Fruit fly (Drosophila melanogaster) whole organism, embryonic: ENCODE results near the gene kri.

Experiments
- Adf1 ChIP-seq: fragments of 200-800 bp; sonication (Bioruptor generic); IDR thresholded peaks from 2 replicates; pipeline ENCODE4 v1.3.6; 2022; ENCODE audit warnings: missing biosample characterization, missing genetic modification characterization
- Asciz ChIP-seq: fragments of 200-800 bp; sonication (Bioruptor generic); optimal IDR thresholded peaks from 2 replicates; lab custom pipeline; 2017; ENCODE audit warnings: missing biosample characterization, mild to moderate bottlenecking, missing genetic modification characterization, missing genetic modification reagents
- CG11504 ChIP-seq: fragments of 200-800 bp; sonication (Bioruptor generic); optimal IDR thresholded peaks from 3 replicates; lab custom pipeline; 2019; ENCODE audit warnings: missing biosample characterization, mild to moderate bottlenecking, missing genetic modification characterization, moderate library complexity
- CG11695 ChIP-seq: fragments of 200-800 bp; sonication (Bioruptor generic); IDR thresholded peaks from 3 replicates; pipeline ENCODE4 v1.3.6; 2022; ENCODE audit warnings: missing biosample characterization, missing genetic modification characterization
- CG11696 ChIP-seq: fragments of 200-800 bp; sonication (Bioruptor generic); IDR thresholded peaks from 2 replicates; pipeline ENCODE4 v1.3.6; 2022; ENCODE audit warnings: missing biosample characterization, missing genetic modification characterization
- CG15696 ChIP-seq: fragments of 200-800 bp; sonication (Bioruptor generic); optimal IDR thresholded peaks from 2 replicates; lab custom pipeline; 2019; ENCODE audit warnings: missing biosample characterization, mild to moderate bottlenecking, missing genetic modification characterization, moderate library complexity
- CG17359 ChIP-seq: fragments of 200-800 bp; sonication (Bioruptor generic); optimal IDR thresholded peaks from 3 replicates; lab custom pipeline; 2018; ENCODE audit warnings: missing biosample characterization, mild to moderate bottlenecking, missing genetic modification characterization, moderate library complexity
- CG18011 ChIP-seq: fragments of 200-800 bp; sonication (Bioruptor generic); optimal IDR thresholded peaks from 2 replicates; lab custom pipeline; 2017; ENCODE audit warnings: missing biosample characterization, missing genetic modification characterization, mild to moderate bottlenecking, moderate library complexity, missing genotype
- CG18764 ChIP-seq: fragments of 200-800 bp; sonication (Bioruptor generic); optimal IDR thresholded peaks from 3 replicates; lab custom pipeline; 2016; ENCODE audit warnings: missing biosample characterization, missing genetic modification characterization
- CG2120 ChIP-seq: fragments of 200-800 bp; sonication (Bioruptor generic); optimal IDR thresholded peaks from 3 replicates; lab custom pipeline; 2016; ENCODE audit warnings: missing biosample characterization, missing genetic modification characterization
- CG3407 ChIP-seq: fragments of 200-800 bp; sonication (Bioruptor generic); optimal IDR thresholded peaks from 2 replicates; lab custom pipeline; 2018; ENCODE audit warnings: missing biosample characterization, mild to moderate bottlenecking, missing genetic modification characterization
- CG6683 ChIP-seq: fragments of 200-800 bp; sonication (Bioruptor generic); optimal IDR thresholded peaks from 2 replicates; lab custom pipeline; 2017; ENCODE audit warnings: missing biosample characterization, mild to moderate bottlenecking, missing genetic modification characterization, missing genetic modification reagents
- CG6813 ChIP-seq: fragments of 200-800 bp; sonication (Bioruptor generic); optimal IDR thresholded peaks from 2 replicates; lab custom pipeline; 2017; ENCODE audit warnings: missing biosample characterization, missing genetic modification characterization, mild to moderate bottlenecking, moderate library complexity, missing genetic modification reagents
- CG7372 ChIP-seq: fragments of 200-800 bp; sonication (Bioruptor generic); IDR thresholded peaks from 2 replicates; pipeline ENCODE4 v1.3.6; 2022; ENCODE audit warnings: missing biosample characterization, missing genetic modification characterization
- CG7556 ChIP-seq: fragments of 200-800 bp; sonication (Bioruptor generic); optimal IDR thresholded peaks from 2 replicates; lab custom pipeline; 2017; ENCODE audit warnings: missing biosample characterization, mild to moderate bottlenecking, missing genetic modification characterization
- CG7745 ChIP-seq: fragments of 200-800 bp; sonication (Bioruptor generic); optimal IDR thresholded peaks from 2 replicates; lab custom pipeline; 2018; ENCODE audit warnings: missing biosample characterization, mild to moderate bottlenecking, missing genetic modification characterization, moderate library complexity
- CTCF ChIP-seq: fragments of 200-800 bp; sonication (Bioruptor generic); optimal IDR thresholded peaks from 2 replicates; lab custom pipeline; 2017; ENCODE audit warnings: missing biosample characterization, mild to moderate bottlenecking, missing genetic modification characterization, moderate library complexity
- CrebB ChIP-seq: fragments of 200-800 bp; sonication (Bioruptor generic); optimal IDR thresholded peaks from 3 replicates; lab custom pipeline; 2018; ENCODE audit warnings: missing biosample characterization, mild to moderate bottlenecking, missing genetic modification characterization
- Dfd ChIP-seq, 2 experiments: fragments of >200 bp; optimal IDR thresholded peaks; 2 replicates each; lab custom pipeline; 2017; ENCODE audit warnings: missing biosample characterization in 2 of 2, missing genetic modification characterization in 2 of 2
- Ets65A ChIP-seq: fragments of 200-800 bp; sonication (Bioruptor generic); peaks from one replicate; lab custom pipeline; 2016; ENCODE audit warnings: missing biosample characterization, missing genetic modification characterization
- Lim3 ChIP-seq: fragments of 200-800 bp; sonication (Bioruptor generic); IDR thresholded peaks from 2 replicates; pipeline ENCODE4 v1.3.6; 2022; ENCODE audit warnings: missing biosample characterization, missing genetic modification characterization
- Mad ChIP-seq: fragments of 200-800 bp; sonication (Bioruptor generic); optimal IDR thresholded peaks from 2 replicates; lab custom pipeline; 2016; ENCODE audit warnings: missing biosample characterization, missing genetic modification characterization
- Mrtf ChIP-seq: fragments of 200-800 bp; sonication (Bioruptor generic); IDR thresholded peaks from 3 replicates; pipeline ENCODE4 v1.3.6; 2022; ENCODE audit warnings: missing biosample characterization, missing genetic modification characterization
- NK7.1 ChIP-seq: fragments of 200-800 bp; sonication (Bioruptor generic); optimal IDR thresholded peaks from 3 replicates; lab custom pipeline; 2016; ENCODE audit warnings: missing biosample characterization, missing genetic modification characterization
- Nf-YB ChIP-seq: fragments of 200-800 bp; sonication (Bioruptor generic); optimal IDR thresholded peaks from 3 replicates; lab custom pipeline; 2019; ENCODE audit warnings: missing biosample characterization, mild to moderate bottlenecking, missing genetic modification characterization, moderate library complexity
- Nf-YC ChIP-seq: fragments of 200-800 bp; optimal IDR thresholded peaks from 3 replicates; lab custom pipeline; 2019; ENCODE audit warnings: missing biosample characterization, mild to moderate bottlenecking, missing genetic modification characterization, moderate library complexity
- PHDP ChIP-seq: fragments of 200-800 bp; sonication (Bioruptor generic); optimal IDR thresholded peaks from 3 replicates; lab custom pipeline; 2018; ENCODE audit warnings: missing biosample characterization, mild to moderate bottlenecking, missing genetic modification characterization, moderate library complexity
- Ptx1 ChIP-seq: fragments of 200-800 bp; sonication (Bioruptor generic); IDR thresholded peaks from 2 replicates; pipeline ENCODE4 v1.3.6; 2022; ENCODE audit warnings: missing biosample characterization, missing genetic modification characterization
- Rfx ChIP-seq: fragments of 200-800 bp; sonication (Bioruptor generic); IDR thresholded peaks from 2 replicates; pipeline ENCODE4 v1.3.6; 2022; ENCODE audit warnings: missing biosample characterization, missing genetic modification characterization
- Sox102F ChIP-seq: fragments of 200-800 bp; sonication (Bioruptor generic); optimal IDR thresholded peaks from 2 replicates; lab custom pipeline; 2018; ENCODE audit warnings: missing biosample characterization, mild to moderate bottlenecking, missing genetic modification characterization, moderate library complexity
- TFAM ChIP-seq: fragments of 200-800 bp; sonication (Bioruptor generic); optimal IDR thresholded peaks from 2 replicates; lab custom pipeline; 2017; ENCODE audit warnings: missing biosample characterization, missing genetic modification characterization, inconsistent platforms
- dm ChIP-seq: fragments of 200-800 bp; sonication (Bioruptor generic); optimal IDR thresholded peaks from 3 replicates; lab custom pipeline; 2016; ENCODE audit warnings: missing biosample characterization, missing genetic modification characterization
- eve ChIP-seq, 2 experiments: fragments of >200 bp; optimal IDR thresholded peaks; 2 replicates each; lab custom pipeline; 2017; ENCODE audit warnings: missing biosample characterization in 2 of 2, missing genetic modification characterization in 2 of 2
- kah ChIP-seq: fragments of 200-800 bp; sonication (Bioruptor generic); optimal IDR thresholded peaks from 2 replicates; lab custom pipeline; 2018; ENCODE audit warnings: missing biosample characterization, mild to moderate bottlenecking, missing genetic modification characterization
- lab ChIP-seq: fragments of 200-800 bp; sonication (Bioruptor generic); optimal IDR thresholded peaks from 3 replicates; lab custom pipeline; 2017; ENCODE audit warnings: missing biosample characterization, missing genetic modification characterization, mild to moderate bottlenecking, moderate library complexity, missing genetic modification reagents
- mam ChIP-seq: fragments of 200-800 bp; sonication (Bioruptor generic); optimal IDR thresholded peaks from 3 replicates; lab custom pipeline; 2016; ENCODE audit warnings: missing biosample characterization, missing genetic modification characterization
- nerfin-2 ChIP-seq: fragments of 200-800 bp; sonication (Bioruptor generic); IDR thresholded peaks from 2 replicates; pipeline ENCODE4 v1.3.6; 2022; ENCODE audit warnings: missing biosample characterization, missing genetic modification characterization; ENCODE audit not compliant: partially characterized antibody
- nom ChIP-seq: fragments of 200-800 bp; sonication (Bioruptor generic); optimal IDR thresholded peaks from 2 replicates; lab custom pipeline; 2017; ENCODE audit warnings: missing biosample characterization, missing genetic modification characterization, mild to moderate bottlenecking, moderate library complexity, missing genetic modification reagents
- prd ChIP-seq, 3 experiments: fragments of >200 bp in 2 of 3; fragments of 200-800 bp in 1 of 3; sonication (Bioruptor generic) in 1 of 3; optimal IDR thresholded peaks in 2 of 3; IDR thresholded peaks in 1 of 3; 2 replicates in 2 of 3; 3 replicates in 1 of 3; pipeline versions ENCODE4 v1.3.6 to Lab custom; 2017 to 2022; ENCODE audit warnings: missing biosample characterization in 1 of 3, missing genetic modification characterization in 1 of 3
- sc ChIP-seq, 3 experiments: fragments of >200 bp in 2 of 3; fragments of 200-800 bp in 1 of 3; sonication (Bioruptor generic) in 1 of 3; optimal IDR thresholded peaks; 2 replicates in 2 of 3; 3 replicates in 1 of 3; lab custom pipeline; 2017; ENCODE audit warnings: mild to moderate bottlenecking in 1 of 3, missing biosample characterization in 1 of 3, missing genetic modification characterization in 1 of 3, missing genetic modification reagents in 1 of 3
- shn ChIP-seq: fragments of 200-800 bp; sonication (Bioruptor generic); optimal IDR thresholded peaks from 3 replicates; lab custom pipeline; 2016; ENCODE audit warnings: missing biosample characterization, missing genetic modification characterization
- tio ChIP-seq: fragments of 200-800 bp; sonication (Bioruptor generic); optimal IDR thresholded peaks from 2 replicates; lab custom pipeline; 2017; ENCODE audit warnings: missing biosample characterization, missing genetic modification characterization, inconsistent platforms
- toy ChIP-seq: fragments of 200-800 bp; sonication (Bioruptor generic); IDR thresholded peaks from 2 replicates; pipeline ENCODE4 v1.3.6; 2022; ENCODE audit warnings: missing biosample characterization, missing genetic modification characterization
- trh ChIP-seq: fragments of 200-800 bp; sonication (Bioruptor generic); optimal IDR thresholded peaks from 2 replicates; lab custom pipeline; 2016; ENCODE audit warnings: missing biosample characterization, missing genetic modification characterization
- wek ChIP-seq: fragments of 200-800 bp; sonication (Bioruptor generic); optimal IDR thresholded peaks from 3 replicates; lab custom pipeline; 2018; ENCODE audit warnings: missing biosample characterization, mild to moderate bottlenecking, missing genetic modification characterization, moderate library complexity
- zf30C ChIP-seq: fragments of 200-800 bp; sonication (Bioruptor generic); optimal IDR thresholded peaks from 3 replicates; lab custom pipeline; 2018; ENCODE audit warnings: missing biosample characterization, mild to moderate bottlenecking, missing genetic modification characterization

The kri gene

dm6 chr3L:5820039-5820438, 9.3 kb downstream of the kri start (continued):
- TF ChIP-seq CG2120 (GFP tag; lab: Kevin White, UChicago): peak; percentile 31
- peak; percentile 17 for TF ChIP-seq CG17359 (tag; lab: Kevin White, UChicago)
- peak; percentile 30 for TF ChIP-seq mam (GFP tag; lab: Kevin White, UChicago)
- TF ChIP-seq toy: no peak
- no peak for TF ChIP-seq NK7.1
- no peak for TF ChIP-seq Dfd (GFP tag; optimal IDR thresholded peaks at IDR 0.05; lab: Kevin White, UChicago)
- TF ChIP-seq CG7556: no peak
- TF ChIP-seq CG11504 (tag; lab: Kevin White, UChicago): peak; percentile 18
- peak; percentile 15 for TF ChIP-seq Sox102F
- TF ChIP-seq kah (GFP tag; lab: Kevin White, UChicago): no peak
- TF ChIP-seq trh (GFP tag; lab: Kevin White, UChicago): no peak
- no peak for TF ChIP-seq prd (optimal IDR thresholded peaks at IDR 0.05; lab: Kevin White, UChicago)
- TF ChIP-seq prd (GFP tag; IDR thresholded peaks at IDR 0.05; lab: Robert Waterston, UW): 0 out of 3 replicates have a peak, but pooled peaks have one; percentile 42
- TF ChIP-seq Ptx1 (GFP tag; lab: Robert Waterston, UW): no peak
- TF ChIP-seq CG11696: 0 out of 2 replicates have a peak, but pooled peaks have one; percentile 23
- TF ChIP-seq CrebB (tag; lab: Kevin White, UChicago): no peak
- peak; percentile 3 for TF ChIP-seq zf30C (GFP tag; lab: Kevin White, UChicago)
- no peak for TF ChIP-seq shn (GFP tag; lab: Kevin White, UChicago)
- TF ChIP-seq eve (GFP tag; optimal IDR thresholded peaks at IDR 0.05; lab: Kevin White, UChicago): no peak

- TF ChIP-seq CTCF (GFP tag; lab: Kevin White, UChicago): peak; percentile 84
- TF ChIP-seq Mrtf (GFP tag; lab: Robert Waterston, UW): no peak
These were observed 10.0 kb downstream of the kri start for dm6 chr3L:5820793-5821192.

- no peak for TF ChIP-seq dm (GFP tag; lab: Kevin White, UChicago)
- TF ChIP-seq nerfin-2: no peak
- peak; percentile 11 for TF ChIP-seq lab
- peak; percentile 13 for TF ChIP-seq CG7745 (tag; lab: Kevin White, UChicago)
- peak; percentile 12 for TF ChIP-seq CG6813 (GFP tag; lab: Kevin White, UChicago)
- peak; percentile 5 for TF ChIP-seq Asciz (GFP tag; lab: Kevin White, UChicago)
- TF ChIP-seq Ets65A: peak; percentile 1
- peak; percentile 4 for TF ChIP-seq wek (GFP tag; lab: Kevin White, UChicago)
- TF ChIP-seq CG15696 (tag; lab: Kevin White, UChicago): peak; percentile 23
- TF ChIP-seq Adf1 (GFP tag; lab: Robert Waterston, UW): no peak
- peak; percentile 52 for TF ChIP-seq Nf-YB
- peak; percentile 3 for TF ChIP-seq Nf-YC (tag; lab: Kevin White, UChicago)
- TF ChIP-seq CG7372 (GFP tag; lab: Robert Waterston, UW): peak; percentile 37; the same call in 1 of the 2 replicates
- TF ChIP-seq nom (GFP tag; lab: Kevin White, UChicago): peak; percentile 48
- no peak for TF ChIP-seq CG18011
These were observed 10.7 kb downstream of the kri start for dm6 chr3L:5821506-5821905.

- TF ChIP-seq CG3407 (GFP tag; lab: Kevin White, UChicago) (peak; percentile 92), TFAM (GFP tag; lab: Kevin White, UChicago) (peak; percentile 83), sc (optimal IDR thresholded peaks at IDR 0.05; lab: Kevin White, UChicago) (no peak), sc (GFP tag; optimal IDR thresholded peaks at IDR 0.05; lab: Kevin White, UChicago) (peak; percentile 91), Rfx (peak; percentile 59; the same call in 1 of the 2 replicates), PHDP (peak; percentile 80), Mad (GFP tag; lab: Kevin White, UChicago) (peak; percentile 75), Lim3 (no peak), CG18764 (peak; percentile 90), tio (GFP tag; lab: Kevin White, UChicago) (peak; percentile 58), CG11695 (peak; percentile 71), CG6683 (peak; percentile 80)
These were observed 13.1 kb downstream of the kri start for dm6 chr3L:5823763-5824445.
